Worm (Caenorhabditis elegans): ENCODE measurements around the gene T05A8.8.

DNA sequence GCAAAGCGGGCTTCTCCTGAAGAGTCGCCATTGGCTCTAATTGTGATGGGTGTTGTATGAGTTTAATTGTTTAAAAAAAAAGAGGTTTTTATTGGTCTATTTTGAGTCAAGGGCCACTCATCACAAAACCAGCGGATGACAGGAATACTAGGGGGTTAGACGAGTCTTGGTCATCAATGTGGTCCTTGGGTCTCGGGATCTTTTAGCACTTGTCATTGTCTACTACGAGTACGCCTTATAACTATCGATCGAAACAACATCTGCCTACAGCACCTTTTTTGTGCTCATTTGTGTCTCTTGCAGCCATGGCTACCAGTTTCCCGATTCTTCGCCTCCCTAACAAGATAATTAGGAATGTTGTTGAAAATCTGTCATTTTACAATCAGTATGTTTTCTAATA is 28.2 kb downstream of the T05A8.8 start, which contains the start of gene fbxb-108:
- TF ChIP-seq cog-1 (tag; optimal IDR thresholded peaks at IDR 0.05) = no peak
- no peak for TF ChIP-seq ztf-23 (GFP tag; IDR thresholded peaks at IDR 0.05)
- no peak for TF ChIP-seq med-1 (GFP tag; optimal IDR thresholded peaks at IDR 0.05; ENCODE audit: insufficient read depth)
- no peak for TF ChIP-seq flt-1 (GFP tag; IDR thresholded peaks at IDR 0.05)
